Fruit fly (Drosophila melanogaster): Measurements from ENCODE around the gene Rbp9.

The Rbp9 gene

dm6 chr2L:2992664-2993174, 38.2 kb downstream of the Rbp9 start, which contains the start of the genes okr and CG3558 (continued):
- TF ChIP-seq lmd (GFP tag; IDR thresholded peaks at IDR 0.05) (no peak), CG5180 (GFP tag; optimal IDR thresholded peaks at IDR 0.05) (no peak), repo (GFP tag; optimal IDR thresholded peaks at IDR 0.05) (no peak), sug (tag; optimal IDR thresholded peaks at IDR 0.05) (no peak), ato (GFP tag; IDR thresholded peaks at IDR 0.05; ENCODE audit: partially characterized antibody) (peak; percentile 25; the same call in 1 of the 2 replicates), CG16779 (GFP tag; IDR thresholded peaks at IDR 0.05) (no peak), lola (GFP tag; optimal IDR thresholded peaks at IDR 0.05) (peak in 1 of 3 experiments; percentile 7), dmrt11E (tag; optimal IDR thresholded peaks at IDR 0.05) (no peak), schlank (tag; optimal IDR thresholded peaks at IDR 0.05) (no peak), Gsc (GFP tag; IDR thresholded peaks at IDR 0.05) (no peak), Nf-YA (GFP tag; IDR thresholded peaks at IDR 0.05) (no peak), YL-1 (GFP tag; optimal IDR thresholded peaks at IDR 0.05) (peak; percentile 26), CG18262 (tag; optimal IDR thresholded peaks at IDR 0.05) (peak; percentile 1), ara (GFP tag; IDR thresholded peaks at IDR 0.05) (no peak), sc (optimal IDR thresholded peaks at IDR 0.05) (no peak), sc (GFP tag; optimal IDR thresholded peaks at IDR 0.05) (no peak), Ptx1 (GFP tag; IDR thresholded peaks at IDR 0.05) (no peak), CG17829 (tag; optimal IDR thresholded peaks at IDR 0.05) (peak; percentile 8), MBD-R2 (GFP tag; IDR thresholded peaks at IDR 0.05) (peak; percentile 80), Mrtf (GFP tag; IDR thresholded peaks at IDR 0.05) (no peak), stwl (tag; optimal IDR thresholded peaks at IDR 0.05) (peak; percentile 74), CG7271 (tag; optimal IDR thresholded peaks at IDR 0.05) (no peak), Sry-δ (GFP tag; optimal IDR thresholded peaks at IDR 0.05) (peak; percentile 89), zfh1 (GFP tag; IDR thresholded peaks at IDR 0.05) (no peak), Bgb (GFP tag; IDR thresholded peaks at IDR 0.05; ENCODE audit: partially characterized antibody) (peak; percentile 74), knrl (GFP tag; IDR thresholded peaks at IDR 0.05; ENCODE audit: partially characterized antibody) (peak; percentile 83), ab (GFP tag; optimal IDR thresholded peaks at IDR 0.05) (no peak), Blimp-1 (GFP tag; optimal IDR thresholded peaks at IDR 0.05) (peak; percentile 73), CG10959 (GFP tag; IDR thresholded peaks at IDR 0.05) (no peak), Eip74EF (GFP tag; optimal IDR thresholded peaks at IDR 0.05) (peak in 1 of 2 experiments; percentile 52), fd96Cb (tag; optimal IDR thresholded peaks at IDR 0.05) (no peak), grau (tag; optimal IDR thresholded peaks at IDR 0.05) (peak; percentile 24), Gug (GFP tag; IDR thresholded peaks at IDR 0.05) (no peak), E2f2 (GFP tag; IDR thresholded peaks at IDR 0.05) (peak; percentile 88), ttk (GFP tag; IDR thresholded peaks at IDR 0.05) (no peak), CG15011 (GFP tag; optimal IDR thresholded peaks at IDR 0.05) (no peak), Atf6 (GFP tag; IDR thresholded peaks at IDR 0.05) (no peak), CG4617 (GFP tag; optimal IDR thresholded peaks at IDR 0.05; ENCODE audit: borderline replicate concordance) (no peak), CG3281 (GFP tag; optimal IDR thresholded peaks at IDR 0.05) (no peak), D19B (GFP tag; optimal IDR thresholded peaks at IDR 0.05) (no peak), Taf1 (GFP tag; IDR thresholded peaks at IDR 0.05) (no peak), sens-2 (GFP tag; IDR thresholded peaks at IDR 0.05) (no peak), CG8089 (GFP tag; optimal IDR thresholded peaks at IDR 0.05) (no peak), Med (GFP tag) (peak; percentile 81), CG11398 (GFP tag; optimal IDR thresholded peaks at IDR 0.05) (no peak), CG18011 (GFP tag; optimal IDR thresholded peaks at IDR 0.05) (no peak), fd64A (GFP tag; optimal IDR thresholded peaks at IDR 0.05) (peak; percentile 29), CG2120 (GFP tag; optimal IDR thresholded peaks at IDR 0.05) (peak; percentile 23), H15 (GFP tag; IDR thresholded peaks at IDR 0.05) (no peak), CG8765 (GFP tag; IDR thresholded peaks at IDR 0.05) (no peak), CG1647 (GFP tag; optimal IDR thresholded peaks at IDR 0.05) (peak; percentile 19)

Measured in whole organism, embryonic.